Worm (Caenorhabditis elegans) whole organism, late embryonic: ENCODE data around the gene R08A2.2.

ENCODE experiments used
- F13H6.1 ChIP-seq: sonication (generic microtip); optimal IDR thresholded peaks from 2 replicates; lab custom pipeline; 2016; ENCODE audit warnings: missing genetic modification characterization, missing compliant biosample characterization
- ceh-14 ChIP-seq: sonication (generic microtip); optimal IDR thresholded peaks from 2 replicates; lab custom pipeline; 2016; ENCODE audit warnings: missing genotype, missing genetic modification characterization, missing compliant biosample characterization
- ceh-18 ChIP-seq: sonication (generic microtip); optimal IDR thresholded peaks from 2 replicates; lab custom pipeline; 2016; ENCODE audit warnings: missing genetic modification characterization, missing compliant biosample characterization
- ceh-24 ChIP-seq: sonication (generic microtip); optimal IDR thresholded peaks from 2 replicates; lab custom pipeline; 2016; ENCODE audit warnings: mild to moderate bottlenecking, missing genetic modification characterization, missing compliant biosample characterization
- ceh-30 ChIP-seq: fragments of 150-350 bp; optimal IDR thresholded peaks from 2 replicates; lab custom pipeline; 2014; ENCODE audit warnings: missing biosample characterization, missing genetic modification characterization
- ceh-31 ChIP-seq: sonication (generic microtip); optimal IDR thresholded peaks from 2 replicates; lab custom pipeline; 2016; ENCODE audit warnings: missing genetic modification characterization, missing compliant biosample characterization
- ceh-34 ChIP-seq: sonication (generic microtip); optimal IDR thresholded peaks from 2 replicates; lab custom pipeline; 2016; ENCODE audit warnings: mild to moderate bottlenecking, missing genetic modification characterization, missing compliant biosample characterization
- ceh-45 ChIP-seq: fragments of 200-800 bp; sonication (Bioruptor generic); IDR thresholded peaks from 2 replicates; pipeline ENCODE4 v1.3.6; 2022; ENCODE audit warnings: missing genetic modification reagents, missing genetic modification characterization, missing compliant biosample characterization
- ceh-9 ChIP-seq: sonication (generic microtip); optimal IDR thresholded peaks from 2 replicates; lab custom pipeline; 2016; ENCODE audit warnings: mild to moderate bottlenecking, missing genetic modification characterization, inconsistent platforms, missing compliant biosample characterization
- dmd-4 ChIP-seq: sonication (generic microtip); optimal IDR thresholded peaks from 2 replicates; lab custom pipeline; 2016; ENCODE audit warnings: borderline replicate concordance, missing genetic modification characterization, missing compliant biosample characterization
- fax-1 ChIP-seq: sonication (generic microtip); optimal IDR thresholded peaks from 2 replicates; lab custom pipeline; 2016; ENCODE audit warnings: missing genotype, missing genetic modification characterization, missing compliant biosample characterization
- fkh-10 ChIP-seq: fragments of 150-350 bp; optimal IDR thresholded peaks from 2 replicates; lab custom pipeline; 2014; ENCODE audit warnings: missing biosample characterization, missing genetic modification reagents, missing genetic modification characterization
- hlh-15 ChIP-seq: sonication (generic microtip); optimal IDR thresholded peaks from 2 replicates; lab custom pipeline; 2016; ENCODE audit warnings: missing genetic modification characterization, missing compliant biosample characterization
- hlh-30 ChIP-seq: sonication (generic microtip); optimal IDR thresholded peaks from 2 replicates; lab custom pipeline; 2017; ENCODE audit warnings: antibody characterized with exemption, missing genetic modification characterization, missing compliant biosample characterization; ENCODE audit not compliant: insufficient read depth
- hlh-8 ChIP-seq: sonication (generic microtip); optimal IDR thresholded peaks from 2 replicates; lab custom pipeline; 2016; ENCODE audit warnings: missing genotype, missing genetic modification characterization, missing compliant biosample characterization
- lin-11 ChIP-seq: fragments of 200-800 bp; sonication (Bioruptor generic); optimal IDR thresholded peaks from 2 replicates; lab custom pipeline; 2018; ENCODE audit warnings: mild to moderate bottlenecking, missing genetic modification characterization, missing compliant biosample characterization
- mec-3 ChIP-seq: sonication (generic microtip); optimal IDR thresholded peaks from 2 replicates; lab custom pipeline; 2016; ENCODE audit warnings: borderline replicate concordance, missing genetic modification characterization, missing compliant biosample characterization
- nfya-1 ChIP-seq: sonication (generic microtip); optimal IDR thresholded peaks from 2 replicates; lab custom pipeline; 2017; ENCODE audit warnings: missing genetic modification characterization, mild to moderate bottlenecking, missing compliant biosample characterization, antibody characterized with exemption, moderate library complexity
- nhr-232 ChIP-seq: sonication (generic microtip); optimal IDR thresholded peaks from 2 replicates; lab custom pipeline; 2016; ENCODE audit warnings: missing genetic modification characterization, missing compliant biosample characterization
- npax-4 ChIP-seq: sonication (generic microtip); optimal IDR thresholded peaks from 2 replicates; lab custom pipeline; 2016; ENCODE audit warnings: missing genetic modification characterization, missing compliant biosample characterization
- odd-2 ChIP-seq: sonication (generic microtip); optimal IDR thresholded peaks from 2 replicates; lab custom pipeline; 2017; ENCODE audit warnings: antibody characterized with exemption, mild to moderate bottlenecking, missing genetic modification characterization, missing compliant biosample characterization
- pat-9 ChIP-seq: fragments of 200-800 bp; sonication (Bioruptor generic); optimal IDR thresholded peaks from 2 replicates; lab custom pipeline; 2018; ENCODE audit warnings: mild to moderate bottlenecking, missing genetic modification characterization, moderate library complexity, missing compliant biosample characterization
- pax-1 ChIP-seq: fragments of 150-350 bp; optimal IDR thresholded peaks from 2 replicates; lab custom pipeline; 2014; ENCODE audit warnings: missing biosample characterization, missing genetic modification characterization
- pha-2 ChIP-seq: sonication (generic microtip); optimal IDR thresholded peaks from 2 replicates; lab custom pipeline; 2017; ENCODE audit warnings: mild to moderate bottlenecking, missing genetic modification characterization, missing compliant biosample characterization
- pha-4 ChIP-seq: fragments of 150-350 bp; optimal IDR thresholded peaks from 2 replicates; lab custom pipeline; 2018; ENCODE audit warnings: missing biosample characterization, missing genetic modification reagents, missing genetic modification characterization
- pqm-1 ChIP-seq: sonication (generic microtip); optimal IDR thresholded peaks from 2 replicates; lab custom pipeline; 2016; ENCODE audit warnings: missing genetic modification characterization, missing compliant biosample characterization
- pros-1 ChIP-seq: fragments of 150-350 bp; optimal IDR thresholded peaks from 2 replicates; lab custom pipeline; 2014; ENCODE audit warnings: missing biosample characterization, missing genetic modification reagents, missing genetic modification characterization
- ref-2 ChIP-seq: sonication (generic microtip); optimal IDR thresholded peaks from 2 replicates; lab custom pipeline; 2016; ENCODE audit warnings: missing genetic modification characterization, missing compliant biosample characterization
- sdc-2 ChIP-seq: sonication (generic microtip); optimal IDR thresholded peaks from 2 replicates; lab custom pipeline; 2016; ENCODE audit warnings: missing genotype, missing genetic modification characterization, missing compliant biosample characterization
- sox-2 ChIP-seq: fragments of 200-800 bp; sonication (Bioruptor generic); IDR thresholded peaks from 2 replicates; pipeline ENCODE4 v1.3.6; 2022; ENCODE audit warnings: missing genetic modification reagents, missing genetic modification characterization, missing compliant biosample characterization
- syd-9 ChIP-seq: sonication (generic microtip); optimal IDR thresholded peaks from 2 replicates; lab custom pipeline; 2016; ENCODE audit warnings: mild to moderate bottlenecking, missing genetic modification characterization, moderate library complexity, missing compliant biosample characterization
- tbx-7 ChIP-seq: sonication (generic microtip); optimal IDR thresholded peaks from 2 replicates; lab custom pipeline; 2016; ENCODE audit warnings: missing genotype, missing genetic modification characterization, missing compliant biosample characterization
- ttx-3 ChIP-seq: sonication (generic microtip); optimal IDR thresholded peaks from 2 replicates; lab custom pipeline; 2016; ENCODE audit warnings: missing genetic modification reagents, missing genetic modification characterization, missing compliant biosample characterization
- unc-3 ChIP-seq, 2 experiments: fragments of 200-800 bp in 1 of 2; sonication (Bioruptor generic) in 1 of 2; sonication (generic microtip) in 1 of 2; conservative IDR thresholded peaks in 1 of 2; optimal IDR thresholded peaks in 1 of 2; 2 replicates each; pipeline versions ENCODE4 v1.3.6 to Lab custom; 2016 to 2022; ENCODE audit warnings: missing compliant biosample characterization in 2 of 2, missing genetic modification characterization in 2 of 2, missing genetic modification reagents in 1 of 2
- unc-55 ChIP-seq: sonication (generic microtip); optimal IDR thresholded peaks from 2 replicates; lab custom pipeline; 2017; ENCODE audit warnings: missing biosample characterization, missing genetic modification reagents, missing genetic modification characterization
- unc-86 ChIP-seq: sonication (generic microtip); optimal IDR thresholded peaks from 2 replicates; lab custom pipeline; 2016; ENCODE audit warnings: missing genetic modification characterization, missing compliant biosample characterization
- ztf-16 ChIP-seq: sonication (generic microtip); optimal IDR thresholded peaks from 2 replicates; lab custom pipeline; 2017; ENCODE audit warnings: missing genetic modification characterization, missing compliant biosample characterization

Gene R08A2.2

ce11 chrV:14696604-14697307, 18.8 kb downstream of the R08A2.2 start, which contains the start of gene unc-112 (continued):
- TF ChIP-seq ceh-45 (no peak), ceh-34 (tag; lab: Kevin White, UChicago) (peak; percentile 93), nhr-232 (tag; lab: Kevin White, UChicago) (no peak), dmd-4 (peak; percentile 32), ceh-30 (tag; lab: Kevin White, UChicago) (peak; percentile 81), fkh-10 (no peak), hlh-30 (tag; lab: Kevin White, UChicago) (peak; percentile 61), ttx-3 (no peak), sox-2 (GFP tag; lab: Robert Waterston, UW) (no peak), pros-1 (tag; lab: Kevin White, UChicago) (peak; percentile 32), F13H6.1 (peak; percentile 79), npax-4 (tag; lab: Kevin White, UChicago) (no peak), pat-9 (peak; percentile 66), unc-86 (tag; lab: Kevin White, UChicago) (peak; percentile 9), ztf-16 (tag; lab: Kevin White, UChicago) (peak; percentile 17), ceh-31 (tag; lab: Kevin White, UChicago) (peak; percentile 91), ref-2 (tag; lab: Kevin White, UChicago) (peak; percentile 89), pqm-1 (tag; lab: Kevin White, UChicago) (no peak), lin-11 (tag; lab: Kevin White, UChicago) (no peak), nfya-1 (tag; lab: Kevin White, UChicago) (peak; percentile 93), pha-4 (tag; lab: Kevin White, UChicago) (no peak), pax-1 (tag; lab: Kevin White, UChicago) (peak; percentile 22), hlh-15 (tag; lab: Kevin White, UChicago) (no peak), mec-3 (tag; lab: Kevin White, UChicago) (no peak), tbx-7 (tag; lab: Kevin White, UChicago) (no peak), ceh-9 (tag; lab: Kevin White, UChicago) (no peak), syd-9 (tag; lab: Kevin White, UChicago) (peak; percentile 80), hlh-8 (tag; lab: Kevin White, UChicago) (peak; percentile 29), fax-1 (tag; lab: Kevin White, UChicago) (peak; percentile 30), sdc-2 (tag; lab: Kevin White, UChicago) (peak; percentile 67), pha-2 (tag; lab: Kevin White, UChicago) (no peak), ceh-14 (peak; percentile 51)

- TF ChIP-seq unc-3 (GFP tag; conservative IDR thresholded peaks at IDR 0.05; lab: Robert Waterston, UW) (no peak), unc-3 (tag; optimal IDR thresholded peaks at IDR 0.05; lab: Kevin White, UChicago) (no peak), odd-2 (tag; lab: Kevin White, UChicago) (no peak), unc-55 (GFP tag; lab: Kevin White, UChicago) (peak; percentile 44), ceh-18 (tag; lab: Kevin White, UChicago) (peak; percentile 30), ztf-16 (tag; lab: Kevin White, UChicago) (no peak), pat-9 (no peak), ceh-31 (tag; lab: Kevin White, UChicago) (no peak), ceh-24 (tag; lab: Kevin White, UChicago) (no peak)
Measured at ce11 chrV:14695713-14696112, 19.8 kb downstream of the R08A2.2 start.
